Worm (Caenorhabditis elegans): ENCODE data around the gene C16E9.2.

C16E9.2 gene

DNA sequence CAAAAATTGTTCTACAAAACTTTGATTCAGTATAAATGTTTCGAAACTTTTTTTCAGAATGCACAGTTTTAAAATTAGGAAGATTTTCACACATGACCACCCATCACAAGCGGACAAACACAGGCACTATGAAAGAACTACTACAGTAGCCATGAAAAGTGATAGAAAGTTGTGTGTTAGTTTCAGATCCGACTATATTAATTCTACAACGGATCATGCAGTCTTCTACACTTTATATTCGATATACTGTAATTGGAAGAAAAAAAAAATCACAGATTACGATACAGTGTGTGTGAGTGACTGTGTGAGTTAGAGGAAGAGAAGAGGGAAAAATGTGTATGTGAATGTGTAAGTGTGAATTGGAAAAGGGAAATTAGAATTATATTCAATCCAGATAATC, 11.3 kb downstream of the C16E9.2 start:
- no peak for TF ChIP-seq lsy-27 (tag; optimal IDR thresholded peaks at IDR 0.05; ENCODE audit: borderline replicate concordance, insufficient read depth)
- TF ChIP-seq mel-28 (tag; optimal IDR thresholded peaks at IDR 0.05; ENCODE audit: borderline replicate concordance), result no peak
- no peak for TF ChIP-seq unc-62 (GFP tag; optimal IDR thresholded peaks at IDR 0.05)
- no peak for TF ChIP-seq lir-1 (GFP tag; conservative IDR thresholded peaks at IDR 0.05)
- TF ChIP-seq F23B12.7 (tag; optimal IDR thresholded peaks at IDR 0.05; ENCODE audit: insufficient read depth), result no peak
- TF ChIP-seq nfyb-1 (GFP tag; IDR thresholded peaks at IDR 0.05), result no peak
- no peak for TF ChIP-seq gei-17 (GFP tag; optimal IDR thresholded peaks at IDR 0.05)
- TF ChIP-seq Y79H2A.3 (GFP tag; conservative IDR thresholded peaks at IDR 0.05), result no peak
- TF ChIP-seq pha-4 (tag; optimal IDR thresholded peaks at IDR 0.05), result no peak
- TF ChIP-seq mes-4 (tag; optimal IDR thresholded peaks at IDR 0.05), result no peak
- TF ChIP-seq F57C9.4 (tag; optimal IDR thresholded peaks at IDR 0.05), result no peak
- no peak for TF ChIP-seq ceh-91 (GFP tag; IDR thresholded peaks at IDR 0.05)
- TF ChIP-seq ets-4 (GFP tag; optimal IDR thresholded peaks at IDR 0.05), result no peak
- no peak for TF ChIP-seq bed-1 (GFP tag; IDR thresholded peaks at IDR 0.05)

DNA sequence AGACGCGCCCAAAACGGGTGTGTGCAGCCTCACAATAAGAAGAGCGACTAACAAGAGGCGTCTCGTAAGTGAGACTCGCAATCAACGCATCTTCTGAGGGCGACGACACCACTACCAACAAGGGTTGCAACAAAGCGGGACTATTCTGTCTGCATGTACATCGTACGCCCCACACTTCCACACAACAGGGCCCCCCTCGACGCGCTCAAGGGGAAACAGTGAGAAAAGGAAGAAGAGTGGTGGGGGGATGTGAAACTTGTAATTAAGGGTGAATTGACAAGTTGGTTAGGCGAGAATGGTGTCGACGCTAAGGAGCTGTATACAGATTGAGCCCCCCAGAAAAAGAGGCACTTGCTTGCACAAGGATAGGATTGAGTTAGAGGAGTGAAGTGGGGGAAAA, 17.8 kb downstream of the C16E9.2 start:
- TF ChIP-seq let-607 (tag; optimal IDR thresholded peaks at IDR 0.05) (no peak), C06A6.2 (GFP tag; conservative IDR thresholded peaks at IDR 0.05) (no peak), F22D6.2 (tag; optimal IDR thresholded peaks at IDR 0.05) (no peak), ztf-26 (tag; optimal IDR thresholded peaks at IDR 0.05) (no peak), F57A8.1 (GFP tag; optimal IDR thresholded peaks at IDR 0.05) (no peak), Y53F4B.3 (GFP tag; IDR thresholded peaks at IDR 0.05) (no peak), ceh-100 (GFP tag; IDR thresholded peaks at IDR 0.05) (no peak), ztf-3 (GFP tag; optimal IDR thresholded peaks at IDR 0.05) (no peak), ets-4 (GFP tag; optimal IDR thresholded peaks at IDR 0.05) (no peak), egl-18 (GFP tag; IDR thresholded peaks at IDR 0.05) (no peak), nfya-2 (GFP tag; IDR thresholded peaks at IDR 0.05) (no peak), bed-1 (GFP tag; IDR thresholded peaks at IDR 0.05) (no peak), lsl-1 (GFP tag; optimal IDR thresholded peaks at IDR 0.05) (no peak), K11D2.4 (GFP tag; IDR thresholded peaks at IDR 0.05) (no peak), unc-130 (GFP tag; optimal IDR thresholded peaks at IDR 0.05) (no peak)

DNA sequence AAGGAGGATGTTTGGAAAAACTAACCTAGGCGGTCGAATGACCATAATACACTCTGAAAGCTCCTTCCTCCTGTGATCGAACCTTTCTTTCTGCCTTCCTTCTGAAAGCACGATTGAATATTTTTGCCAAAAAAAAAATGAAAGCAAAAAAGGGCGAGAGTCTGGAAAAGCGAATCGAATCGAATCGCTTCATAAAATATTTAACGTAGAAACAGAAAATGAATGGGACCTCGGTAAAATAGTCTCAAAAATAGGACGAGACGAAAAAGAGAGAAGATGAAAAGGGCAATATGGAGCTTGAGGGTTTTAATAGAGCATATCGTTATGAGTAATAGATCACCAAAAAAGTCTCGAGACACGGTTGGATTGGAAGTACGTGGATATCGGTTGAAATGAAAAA, 20.8 kb downstream of the C16E9.2 start, which contains the start of gene inx-1:
Gene inx-1 (minus strand): TSS at position 101 of the 400 bp plus-strand sequence.
- TF ChIP-seq dpl-1 (GFP tag; optimal IDR thresholded peaks at IDR 0.05) (no peak), egl-18 (GFP tag; IDR thresholded peaks at IDR 0.05) (no peak), repo-1 (tag; optimal IDR thresholded peaks at IDR 0.05) (no peak)

DNA sequence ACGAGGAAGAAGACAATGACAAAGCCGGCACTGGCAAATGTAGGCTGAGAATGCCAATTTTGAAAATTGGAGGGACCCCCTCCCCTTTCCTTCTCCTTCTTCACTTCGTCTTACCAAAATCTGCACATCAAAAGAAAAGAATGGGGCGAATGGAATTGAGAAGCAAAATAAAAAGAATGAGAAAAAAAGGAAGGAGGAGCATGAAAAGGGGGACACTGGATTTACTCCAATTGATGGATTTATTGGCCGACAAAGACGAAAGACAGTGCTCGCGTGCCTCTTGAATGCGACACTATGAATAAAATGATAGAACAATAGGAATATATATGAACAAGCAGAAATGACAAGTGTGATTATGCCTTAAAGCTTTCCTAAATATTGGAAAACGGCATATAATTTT, 23.4 kb downstream of the C16E9.2 start:
- TF ChIP-seq sptf-2 (GFP tag; optimal IDR thresholded peaks at IDR 0.05) (no peak), ceh-27 (GFP tag; optimal IDR thresholded peaks at IDR 0.05) (peak; percentile 10)

DNA sequence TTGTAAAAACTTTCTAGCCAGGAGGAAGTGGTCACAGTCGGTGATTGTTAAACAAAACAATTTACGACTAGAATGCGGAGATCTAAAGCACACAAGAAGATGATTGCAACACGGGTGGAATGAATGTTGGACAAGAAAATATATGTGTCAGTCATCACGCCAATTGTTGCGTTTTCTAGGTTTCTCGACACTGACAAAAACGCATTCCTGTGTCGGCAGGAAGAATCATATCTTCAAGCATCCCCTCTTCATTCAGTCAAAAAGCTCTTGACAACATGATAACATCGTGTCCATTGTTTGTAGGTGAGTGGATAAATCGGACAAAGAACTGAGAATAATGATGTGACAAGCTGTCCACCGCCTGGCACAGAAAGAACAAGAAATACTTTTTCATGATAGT, 24.0 kb downstream of the C16E9.2 start:
- TF ChIP-seq nhr-120 (GFP tag; IDR thresholded peaks at IDR 0.05) (no peak), hlh-12 (tag; optimal IDR thresholded peaks at IDR 0.05) (no peak)
